Fruit fly (Drosophila melanogaster): ENCODE results near the gene p38c.

The p38c gene

DNA sequence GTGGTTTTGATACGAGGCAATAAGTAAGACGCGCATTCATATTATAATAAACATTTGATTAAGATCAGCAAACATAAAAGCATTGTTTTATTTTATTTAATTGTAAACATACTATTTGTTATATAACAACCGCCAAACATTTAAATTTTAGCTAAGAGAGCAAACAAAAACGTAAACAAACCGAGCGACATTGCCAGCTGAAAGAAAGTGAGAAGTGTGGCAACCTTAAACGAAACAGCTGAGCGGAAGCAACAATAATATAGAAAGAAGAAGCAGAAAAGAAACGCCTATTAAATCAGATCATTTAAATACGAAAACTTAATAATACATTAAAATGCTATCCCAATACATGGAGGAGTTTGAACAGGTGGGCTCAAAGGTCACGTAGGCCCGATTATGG lies 15.4 kb downstream of the p38c start, which contains the start of gene Sec10:
Sec10 (plus strand) TSS at position 252 of the 400 bp plus-strand sequence.
- TF ChIP-seq fkh (GFP tag; optimal IDR thresholded peaks at IDR 0.05) (peak; percentile 95), lz (GFP tag; optimal IDR thresholded peaks at IDR 0.05) (no peak), Sox102F (GFP tag; optimal IDR thresholded peaks at IDR 0.05) (no peak), CG1621 (tag; optimal IDR thresholded peaks at IDR 0.05) (no peak), esn (GFP tag; optimal IDR thresholded peaks at IDR 0.05) (peak; percentile 11), CG31627 (GFP tag; optimal IDR thresholded peaks at IDR 0.05) (no peak), fd85E (GFP tag; optimal IDR thresholded peaks at IDR 0.05) (no peak), CG8319 (GFP tag; optimal IDR thresholded peaks at IDR 0.05) (no peak), CG6854 (GFP tag; optimal IDR thresholded peaks at IDR 0.05) (peak; percentile 34), dac (GFP tag; optimal IDR thresholded peaks at IDR 0.05) (no peak), Ets96B (tag; optimal IDR thresholded peaks at IDR 0.05) (no peak), CG11902 (GFP tag; optimal IDR thresholded peaks at IDR 0.05) (no peak), achi (GFP tag; optimal IDR thresholded peaks at IDR 0.05) (no peak)

dm6 chr3R:24130080-24130479 lies 19.9 kb downstream of the p38c start, which contains the start of the genes GatB and Tsc1:
TSS of gene GatB (minus strand) at chr3R:24130255.
TSS of gene Tsc1 (plus strand) at chr3R:24130307.
- TF ChIP-seq CG31627 (GFP tag; optimal IDR thresholded peaks at IDR 0.05) (no peak), dsx (GFP tag; optimal IDR thresholded peaks at IDR 0.05; ENCODE audit: poor library complexity, severe bottlenecking) (no peak), Sox14 (GFP tag; optimal IDR thresholded peaks at IDR 0.05) (no peak), topi (GFP tag; optimal IDR thresholded peaks at IDR 0.05) (no peak)

- TF ChIP-seq svp (GFP tag) (peak; percentile 95), salr (GFP tag; optimal IDR thresholded peaks at IDR 0.05) (no peak)
These were observed 27.6 kb downstream of the p38c start for dm6 chr3R:24122369-24122768.

dm6 chr3R:24121669-24122068 lies 28.3 kb downstream of the p38c start:
- TF ChIP-seq svp (GFP tag) (peak; percentile 91), Smox (GFP tag; optimal IDR thresholded peaks at IDR 0.05) (no peak)

dm6 chr3R:24116972-24117371 lies 33.0 kb downstream of the p38c start:
- TF ChIP-seq OdsH (GFP tag; optimal IDR thresholded peaks at IDR 0.05) = no peak
- TF ChIP-seq Lpt (GFP tag; optimal IDR thresholded peaks at IDR 0.05) = no peak
- TF ChIP-seq CG1621 (tag; optimal IDR thresholded peaks at IDR 0.05) = peak; percentile 19
- peak; percentile 12 for TF ChIP-seq spab (GFP tag; optimal IDR thresholded peaks at IDR 0.05)
- no peak for TF ChIP-seq CG7368 (GFP tag; optimal IDR thresholded peaks at IDR 0.05)
- TF ChIP-seq Met (GFP tag; optimal IDR thresholded peaks at IDR 0.05) = no peak
- peak; percentile 67 for TF ChIP-seq CG6808 (GFP tag; optimal IDR thresholded peaks at IDR 0.05)
- TF ChIP-seq fd85E (GFP tag; optimal IDR thresholded peaks at IDR 0.05) = no peak
- TF ChIP-seq CG6792 (GFP tag; optimal IDR thresholded peaks at IDR 0.05) = no peak
- TF ChIP-seq Gug (GFP tag; IDR thresholded peaks at IDR 0.05) = no peak
- TF ChIP-seq Ets21C (GFP tag; optimal IDR thresholded peaks at IDR 0.05) = no peak
- TF ChIP-seq CG3032 (tag; optimal IDR thresholded peaks at IDR 0.05) = no peak
- no peak for TF ChIP-seq CG8319 (GFP tag; optimal IDR thresholded peaks at IDR 0.05)
- no peak for TF ChIP-seq CG11762 (GFP tag; optimal IDR thresholded peaks at IDR 0.05; ENCODE audit: insufficient read depth)
- TF ChIP-seq ss (GFP tag; optimal IDR thresholded peaks at IDR 0.05) = peak; percentile 67 to 68
- peak; percentile 50 for TF ChIP-seq Eip78C (GFP tag)
- no peak for TF ChIP-seq Hr39 (GFP tag; optimal IDR thresholded peaks at IDR 0.05)
- no peak for TF ChIP-seq salr (GFP tag; optimal IDR thresholded peaks at IDR 0.05)
- TF ChIP-seq CG8119 (GFP tag; IDR thresholded peaks at IDR 0.05) = no peak
- peak; percentile 16 for TF ChIP-seq CG10669 (GFP tag; optimal IDR thresholded peaks at IDR 0.05)
- TF ChIP-seq CG6854 (GFP tag; optimal IDR thresholded peaks at IDR 0.05) = peak; percentile 13
- TF ChIP-seq CG15336 (GFP tag; IDR thresholded peaks at IDR 0.05) = 0 out of 2 replicates have a peak, but pooled peaks have one; percentile 16
- no peak for TF ChIP-seq dsx (GFP tag; optimal IDR thresholded peaks at IDR 0.05; ENCODE audit: poor library complexity, severe bottlenecking)
- peak; percentile 33 for TF ChIP-seq CG9139 (GFP tag; optimal IDR thresholded peaks at IDR 0.05)
- no peak for TF ChIP-seq Sox15 (GFP tag; optimal IDR thresholded peaks at IDR 0.05)
- TF ChIP-seq Sox14 (GFP tag; optimal IDR thresholded peaks at IDR 0.05) = no peak
- no peak for TF ChIP-seq CG6163 (GFP tag; IDR thresholded peaks at IDR 0.05)
- no peak for TF ChIP-seq net (GFP tag; optimal IDR thresholded peaks at IDR 0.05)
- no peak for TF ChIP-seq Hr4 (GFP tag; optimal IDR thresholded peaks at IDR 0.05)
- peak; percentile 59 for TF ChIP-seq CG6276 (GFP tag; optimal IDR thresholded peaks at IDR 0.05)
- peak; percentile 98 for TF ChIP-seq svp (GFP tag)
- no peak for TF ChIP-seq achi (GFP tag; optimal IDR thresholded peaks at IDR 0.05)
- TF ChIP-seq vri (GFP tag; optimal IDR thresholded peaks at IDR 0.05) = no peak
- no peak for TF ChIP-seq dac (GFP tag; optimal IDR thresholded peaks at IDR 0.05)
